Fruit fly (Drosophila melanogaster): Measurements from ENCODE around the gene twy.

twy gene

DNA sequence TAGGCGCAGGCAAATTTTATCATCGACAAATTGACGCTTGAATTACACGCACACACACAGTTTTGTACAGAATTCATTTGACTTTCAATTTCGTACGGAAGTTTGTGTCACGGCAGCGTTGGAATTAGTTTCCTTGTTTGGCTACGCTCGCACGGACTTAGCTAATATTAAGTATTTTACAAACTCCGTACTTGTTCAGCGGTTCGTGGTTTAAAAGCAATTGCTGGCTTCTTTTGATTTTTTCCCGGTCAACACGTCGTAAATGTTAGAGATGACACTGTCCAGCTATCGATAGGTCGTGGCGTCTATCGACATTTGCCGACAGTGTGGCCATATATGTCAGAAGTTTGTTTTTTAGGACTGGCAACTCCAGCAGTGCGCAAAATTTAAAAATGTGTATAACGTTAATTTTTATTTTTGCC, 40.2 kb upstream of the twy start, which contains the start of gene CycA:
TSS of gene CycA (minus strand) at position 283 of the 422 bp plus-strand sequence.
- no peak for TF ChIP-seq slbo (GFP tag; IDR thresholded peaks at IDR 0.05)
- peak; percentile 83 for TF ChIP-seq Ets97D (GFP tag; optimal IDR thresholded peaks at IDR 0.05)
- no peak for TF ChIP-seq kah (GFP tag; optimal IDR thresholded peaks at IDR 0.05)
- no peak for TF ChIP-seq CG6175 (GFP tag; IDR thresholded peaks at IDR 0.05)
- peak; percentile 90 for TF ChIP-seq CG13287 (GFP tag; IDR thresholded peaks at IDR 0.05; ENCODE audit: partially characterized antibody)
- TF ChIP-seq CG17361 (GFP tag; IDR thresholded peaks at IDR 0.05): no peak
- no peak for TF ChIP-seq CG31388 (GFP tag; optimal IDR thresholded peaks at IDR 0.05)
- no peak for TF ChIP-seq usp (GFP tag; optimal IDR thresholded peaks at IDR 0.05)
- TF ChIP-seq Dll (GFP tag; IDR thresholded peaks at IDR 0.05; ENCODE audit: partially characterized antibody): peak; percentile 86
- peak; percentile 65 for TF ChIP-seq mld (GFP tag; IDR thresholded peaks at IDR 0.05; ENCODE audit: partially characterized antibody)
- TF ChIP-seq zfh1 (GFP tag; IDR thresholded peaks at IDR 0.05): no peak
- peak; percentile 92 for TF ChIP-seq Bgb (GFP tag; IDR thresholded peaks at IDR 0.05; ENCODE audit: partially characterized antibody)
- peak; percentile 42 for TF ChIP-seq MBD-R2 (GFP tag; IDR thresholded peaks at IDR 0.05)
- TF ChIP-seq bsh (GFP tag; optimal IDR thresholded peaks at IDR 0.05): no peak
- TF ChIP-seq nom (GFP tag; optimal IDR thresholded peaks at IDR 0.05): no peak
- TF ChIP-seq Lpt (GFP tag; optimal IDR thresholded peaks at IDR 0.05): no peak
- no peak for TF ChIP-seq CG10654 (GFP tag; optimal IDR thresholded peaks at IDR 0.05)
- no peak for TF ChIP-seq CG43689 (GFP tag; IDR thresholded peaks at IDR 0.05)
- peak; percentile 85 for TF ChIP-seq unc-4 (GFP tag; IDR thresholded peaks at IDR 0.05; ENCODE audit: partially characterized antibody)
- no peak for TF ChIP-seq CG18599 (GFP tag; optimal IDR thresholded peaks at IDR 0.05)
- TF ChIP-seq CG8944 (GFP tag; optimal IDR thresholded peaks at IDR 0.05): no peak
- peak; percentile 53 for TF ChIP-seq YL-1 (GFP tag; optimal IDR thresholded peaks at IDR 0.05)
- TF ChIP-seq tio (GFP tag; optimal IDR thresholded peaks at IDR 0.05): no peak
- no peak for TF ChIP-seq CG4360 (GFP tag; IDR thresholded peaks at IDR 0.05)
- TF ChIP-seq CG1529 (GFP tag; optimal IDR thresholded peaks at IDR 0.05): no peak
- no peak for TF ChIP-seq Nf-YA (GFP tag; IDR thresholded peaks at IDR 0.05)
- TF ChIP-seq CG9876 (GFP tag; optimal IDR thresholded peaks at IDR 0.05): no peak
- no peak for TF ChIP-seq Bteb2 (GFP tag; optimal IDR thresholded peaks at IDR 0.05)
- no peak for TF ChIP-seq ftz-f1 (GFP tag; optimal IDR thresholded peaks at IDR 0.05)
- no peak for TF ChIP-seq CG8281 (tag; optimal IDR thresholded peaks at IDR 0.05)
- no peak for TF ChIP-seq NK7.1 (GFP tag; optimal IDR thresholded peaks at IDR 0.05)
- TF ChIP-seq CG11247 (GFP tag; IDR thresholded peaks at IDR 0.05): no peak
- no peak for TF ChIP-seq B-H1 (GFP tag; IDR thresholded peaks at IDR 0.05)
- TF ChIP-seq h (optimal IDR thresholded peaks at IDR 0.05): no peak
- TF ChIP-seq org-1 (GFP tag; optimal IDR thresholded peaks at IDR 0.05): no peak
- TF ChIP-seq CG32772 (GFP tag; IDR thresholded peaks at IDR 0.05): no peak
- no peak for TF ChIP-seq CG16779 (GFP tag; IDR thresholded peaks at IDR 0.05)
- TF ChIP-seq bigmax (GFP tag; optimal IDR thresholded peaks at IDR 0.05): no peak
- TF ChIP-seq CG11398 (GFP tag; optimal IDR thresholded peaks at IDR 0.05): no peak
- no peak for TF ChIP-seq sqz (GFP tag; optimal IDR thresholded peaks at IDR 0.05)
- no peak for TF ChIP-seq CG13894 (tag; optimal IDR thresholded peaks at IDR 0.05)
- no peak for TF ChIP-seq HLH3B (GFP tag; IDR thresholded peaks at IDR 0.05)
- TF ChIP-seq pros (GFP tag; optimal IDR thresholded peaks at IDR 0.05): no peak
- TF ChIP-seq bcd (GFP tag; optimal IDR thresholded peaks at IDR 0.05): no peak
- TF ChIP-seq CG16815 (GFP tag; optimal IDR thresholded peaks at IDR 0.05): no peak
- TF ChIP-seq Dip2 (GFP tag; IDR thresholded peaks at IDR 0.05): no peak
- no peak for TF ChIP-seq CG12744 (GFP tag; optimal IDR thresholded peaks at IDR 0.05)
- TF ChIP-seq Meics (GFP tag; optimal IDR thresholded peaks at IDR 0.05): no peak
- TF ChIP-seq CG31224 (GFP tag; IDR thresholded peaks at IDR 0.05): no peak
- peak; percentile 13; the same call in 1 of the 3 replicates for TF ChIP-seq row (GFP tag; IDR thresholded peaks at IDR 0.05)
- TF ChIP-seq E2f1 (GFP tag; IDR thresholded peaks at IDR 0.05): no peak
- TF ChIP-seq Doc2 (GFP tag; IDR thresholded peaks at IDR 0.05): no peak
- TF ChIP-seq CG10209 (GFP tag; optimal IDR thresholded peaks at IDR 0.05): no peak
